Fruit fly (Drosophila melanogaster) whole organism, embryonic: Measurements from ENCODE around the gene wge.

Source experiments
- Atf-2 ChIP-seq: fragments of 200-800 bp; sonication (Bioruptor generic); optimal IDR thresholded peaks from 2 replicates; lab custom pipeline; 2016; ENCODE audit warnings: missing biosample characterization, missing genetic modification characterization
- Awh ChIP-seq: fragments of 200-800 bp; sonication (Bioruptor generic); IDR thresholded peaks from 2 replicates; pipeline ENCODE4, ENCODE4 v1.3.6; 2022; ENCODE audit warnings: missing biosample characterization, missing genetic modification characterization
- CG10274 ChIP-seq: fragments of 200-800 bp; sonication (Bioruptor generic); optimal IDR thresholded peaks from 3 replicates; lab custom pipeline; 2017; ENCODE audit warnings: missing biosample characterization, mild to moderate bottlenecking, missing genetic modification characterization
- CG10321 ChIP-seq: fragments of 200-800 bp; sonication (Bioruptor generic); IDR thresholded peaks from 2 replicates; pipeline ENCODE4 v1.3.6; 2022; ENCODE audit warnings: missing biosample characterization, missing genetic modification characterization
- CG10543 ChIP-seq: fragments of 200-800 bp; sonication (Bioruptor generic); optimal IDR thresholded peaks from 3 replicates; lab custom pipeline; 2017; ENCODE audit warnings: missing biosample characterization, mild to moderate bottlenecking, missing genetic modification characterization, moderate library complexity
- CG11695 ChIP-seq: fragments of 200-800 bp; sonication (Bioruptor generic); IDR thresholded peaks from 3 replicates; pipeline ENCODE4 v1.3.6; 2022; ENCODE audit warnings: missing biosample characterization, missing genetic modification characterization
- CG1233 ChIP-seq: fragments of 200-800 bp; sonication (Bioruptor generic); optimal IDR thresholded peaks from 4 replicates; lab custom pipeline; 2018; ENCODE audit warnings: missing biosample characterization, mild to moderate bottlenecking, missing genetic modification characterization
- CG13287 ChIP-seq: fragments of 200-800 bp; sonication (Bioruptor generic); IDR thresholded peaks from 2 replicates; pipeline ENCODE4 v1.3.6; 2022; ENCODE audit warnings: missing biosample characterization, missing genetic modification characterization; ENCODE audit not compliant: partially characterized antibody
- CG13775 ChIP-seq: fragments of 200-800 bp; sonication (Bioruptor generic); optimal IDR thresholded peaks from 3 replicates; lab custom pipeline; 2017; ENCODE audit warnings: missing biosample characterization, mild to moderate bottlenecking, missing genetic modification characterization
- CG15601 ChIP-seq: fragments of 200-800 bp; sonication (Bioruptor generic); optimal IDR thresholded peaks from 3 replicates; lab custom pipeline; 2019; ENCODE audit warnings: missing biosample characterization, mild to moderate bottlenecking, missing genetic modification characterization, moderate library complexity
- CG1602 ChIP-seq: fragments of 200-800 bp; sonication (Bioruptor generic); optimal IDR thresholded peaks from 3 replicates; lab custom pipeline; 2016; ENCODE audit warnings: missing biosample characterization, missing genetic modification characterization
- CG16779 ChIP-seq: fragments of 200-800 bp; sonication (Bioruptor generic); IDR thresholded peaks from 2 replicates; pipeline ENCODE4 v1.3.6; 2022; ENCODE audit warnings: missing biosample characterization, missing genetic modification characterization
- CG31224 ChIP-seq: fragments of 200-800 bp; sonication (Bioruptor generic); IDR thresholded peaks from 2 replicates; pipeline ENCODE4 v1.3.6; 2022; ENCODE audit warnings: missing biosample characterization, missing genetic modification characterization
- CG31365 ChIP-seq: fragments of 200-800 bp; sonication (Bioruptor generic); optimal IDR thresholded peaks from 2 replicates; lab custom pipeline; 2018; ENCODE audit warnings: missing biosample characterization, mild to moderate bottlenecking, missing genetic modification characterization
- CG3995 ChIP-seq: fragments of 200-800 bp; sonication (Bioruptor generic); optimal IDR thresholded peaks from 3 replicates; lab custom pipeline; 2016; ENCODE audit warnings: missing biosample characterization, missing genetic modification characterization
- CG4360 ChIP-seq: fragments of 200-800 bp; sonication (Bioruptor generic); IDR thresholded peaks from 2 replicates; pipeline ENCODE4 v1.3.6; 2022; ENCODE audit warnings: missing biosample characterization, missing genetic modification characterization
- CG4404 ChIP-seq: fragments of 200-800 bp; sonication (Bioruptor generic); IDR thresholded peaks from 2 replicates; pipeline ENCODE4 v1.3.6; 2022; ENCODE audit warnings: missing biosample characterization, missing genetic modification characterization
- CG8359 ChIP-seq: fragments of 200-800 bp; sonication (Bioruptor generic); optimal IDR thresholded peaks from 2 replicates; lab custom pipeline; 2017; ENCODE audit warnings: missing biosample characterization, mild to moderate bottlenecking, missing genetic modification characterization, borderline replicate concordance
- CG9817 ChIP-seq: fragments of 200-800 bp; sonication (Bioruptor generic); optimal IDR thresholded peaks from 2 replicates; lab custom pipeline; 2018; ENCODE audit warnings: missing biosample characterization, mild to moderate bottlenecking, missing genetic modification characterization, moderate library complexity
- Dfd ChIP-seq, 2 experiments: fragments of >200 bp; optimal IDR thresholded peaks; 2 replicates each; lab custom pipeline; 2017; ENCODE audit warnings: missing biosample characterization in 2 of 2, missing genetic modification characterization in 2 of 2
- Dref ChIP-seq: fragments of 200-800 bp; sonication (Bioruptor generic); IDR thresholded peaks from 2 replicates; pipeline ENCODE4 v1.3.6; 2022; ENCODE audit warnings: missing biosample characterization, missing genetic modification characterization
- ERR ChIP-seq: fragments of 200-800 bp; sonication (Bioruptor generic); optimal IDR thresholded peaks from 2 replicates; lab custom pipeline; 2016; ENCODE audit warnings: missing biosample characterization, missing genetic modification characterization
- Eip74EF ChIP-seq, 2 experiments: fragments of 200-800 bp in 1 of 2; fragments of >200 bp in 1 of 2; sonication (Bioruptor generic) in 1 of 2; optimal IDR thresholded peaks; 2 replicates each; lab custom pipeline; 2017 to 2019; ENCODE audit warnings: missing biosample characterization in 2 of 2, missing genetic modification characterization in 2 of 2, mild to moderate bottlenecking in 1 of 2, moderate library complexity in 1 of 2
- Elba2 ChIP-seq: fragments of 200-800 bp; sonication (Bioruptor generic); optimal IDR thresholded peaks from 3 replicates; lab custom pipeline; 2016; ENCODE audit warnings: missing biosample characterization, missing genetic modification characterization
- Gsc ChIP-seq: fragments of 200-800 bp; sonication (Bioruptor generic); IDR thresholded peaks from 2 replicates; pipeline ENCODE4 v1.3.6; 2022; ENCODE audit warnings: missing biosample characterization, missing genetic modification characterization
- Lpt ChIP-seq: fragments of >200 bp; optimal IDR thresholded peaks from 2 replicates; lab custom pipeline; 2018; ENCODE audit warnings: missing biosample characterization, missing genetic modification characterization
- Med ChIP-seq: fragments of 200-800 bp; sonication (Bioruptor generic); peaks from one replicate; lab custom pipeline; 2016; ENCODE audit warnings: missing biosample characterization, missing genetic modification characterization, mild to moderate bottlenecking, inconsistent platforms, moderate library complexity
- Myb ChIP-seq: fragments of 200-800 bp; sonication (Bioruptor generic); optimal IDR thresholded peaks from 2 replicates; lab custom pipeline; 2016; ENCODE audit warnings: missing biosample characterization, missing genetic modification characterization
- Six4 ChIP-seq: fragments of 200-800 bp; sonication (Bioruptor generic); optimal IDR thresholded peaks from 2 replicates; lab custom pipeline; 2016; ENCODE audit warnings: missing biosample characterization, missing genetic modification characterization
- TFAM ChIP-seq: fragments of 200-800 bp; sonication (Bioruptor generic); optimal IDR thresholded peaks from 2 replicates; lab custom pipeline; 2017; ENCODE audit warnings: missing biosample characterization, missing genetic modification characterization, inconsistent platforms
- Xbp1 ChIP-seq: fragments of 200-800 bp; sonication (Bioruptor generic); optimal IDR thresholded peaks from 3 replicates; lab custom pipeline; 2016; ENCODE audit warnings: missing biosample characterization, mild to moderate bottlenecking, missing genetic modification characterization
- ab ChIP-seq: fragments of 200-800 bp; sonication (Bioruptor generic); optimal IDR thresholded peaks from 2 replicates; lab custom pipeline; 2016; ENCODE audit warnings: missing biosample characterization, missing genetic modification characterization
- abd-A ChIP-seq: fragments of 200-800 bp; sonication (Bioruptor generic); optimal IDR thresholded peaks from 3 replicates; lab custom pipeline; 2019; ENCODE audit warnings: missing biosample characterization, mild to moderate bottlenecking, missing genetic modification characterization, moderate library complexity
- amos ChIP-seq: fragments of 200-800 bp; sonication (Bioruptor generic); IDR thresholded peaks from 2 replicates; pipeline ENCODE4 v1.3.6; 2022; ENCODE audit warnings: missing biosample characterization, missing genetic modification characterization; ENCODE audit not compliant: partially characterized antibody
- ato ChIP-seq: fragments of 200-800 bp; sonication (Bioruptor generic); IDR thresholded peaks from 2 replicates; pipeline ENCODE4 v1.3.6; 2022; ENCODE audit warnings: missing biosample characterization, missing genetic modification characterization; ENCODE audit not compliant: partially characterized antibody
- chif ChIP-seq, 2 experiments: fragments of 200-800 bp; sonication (Bioruptor generic); optimal IDR thresholded peaks; 3 replicates each; lab custom pipeline; 2016; ENCODE audit warnings: missing biosample characterization in 2 of 2, missing genetic modification characterization in 2 of 2
- chm ChIP-seq: fragments of 200-800 bp; sonication (Bioruptor generic); IDR thresholded peaks from 2 replicates; pipeline ENCODE4 v1.3.6; 2022; ENCODE audit warnings: missing biosample characterization, missing genetic modification characterization
- chn ChIP-seq: fragments of 200-800 bp; sonication (Bioruptor generic); optimal IDR thresholded peaks from 2 replicates; lab custom pipeline; 2016; ENCODE audit warnings: missing biosample characterization, missing genetic modification characterization
- crp ChIP-seq, 2 experiments: fragments of 200-800 bp; sonication (Bioruptor generic); optimal IDR thresholded peaks; 2 replicates in 1 of 2; 3 replicates in 1 of 2; lab custom pipeline; 2017; ENCODE audit warnings: missing biosample characterization in 2 of 2, missing genetic modification characterization in 2 of 2, mild to moderate bottlenecking in 1 of 2, moderate library complexity in 1 of 2
- gcm2 ChIP-seq: fragments of 200-800 bp; sonication (Bioruptor generic); optimal IDR thresholded peaks from 2 replicates; lab custom pipeline; 2016; ENCODE audit warnings: missing biosample characterization, missing genetic modification characterization
- h ChIP-seq: fragments of >200 bp; optimal IDR thresholded peaks from 2 replicates; lab custom pipeline; 2017
- ind ChIP-seq: fragments of 200-800 bp; sonication (Bioruptor generic); optimal IDR thresholded peaks from 3 replicates; lab custom pipeline; 2016; ENCODE audit warnings: missing biosample characterization, missing genetic modification characterization
- insv ChIP-seq, 2 experiments: fragments of 200-800 bp; sonication (Bioruptor generic); optimal IDR thresholded peaks; 3 replicates each; lab custom pipeline; 2016 to 2018; ENCODE audit warnings: missing biosample characterization in 2 of 2, missing genetic modification characterization in 2 of 2
- jing ChIP-seq: fragments of 200-800 bp; sonication (Bioruptor generic); optimal IDR thresholded peaks from 2 replicates; lab custom pipeline; 2018; ENCODE audit warnings: missing biosample characterization, mild to moderate bottlenecking, missing genetic modification characterization
- knrl ChIP-seq: fragments of 200-800 bp; sonication (Bioruptor generic); IDR thresholded peaks from 3 replicates; pipeline ENCODE4 v1.3.6; 2022; ENCODE audit warnings: missing biosample characterization, missing genetic modification characterization; ENCODE audit not compliant: partially characterized antibody
- mld ChIP-seq: fragments of 200-800 bp; sonication (Bioruptor generic); IDR thresholded peaks from 3 replicates; pipeline ENCODE4 v1.3.6; 2022; ENCODE audit warnings: missing biosample characterization, missing genetic modification characterization; ENCODE audit not compliant: partially characterized antibody
- oc ChIP-seq: fragments of 200-800 bp; sonication (Bioruptor generic); optimal IDR thresholded peaks from 2 replicates; lab custom pipeline; 2018; ENCODE audit warnings: missing biosample characterization, mild to moderate bottlenecking, missing genetic modification characterization, moderate library complexity
- org-1 ChIP-seq: fragments of 200-800 bp; sonication (Bioruptor generic); optimal IDR thresholded peaks from 2 replicates; lab custom pipeline; 2017; ENCODE audit warnings: missing biosample characterization, missing genetic modification characterization
- phol ChIP-seq: fragments of 200-800 bp; sonication (Bioruptor generic); optimal IDR thresholded peaks from 3 replicates; lab custom pipeline; 2018; ENCODE audit warnings: missing biosample characterization, mild to moderate bottlenecking, missing genetic modification characterization, moderate library complexity
- pita ChIP-seq: fragments of 200-800 bp; sonication (Bioruptor generic); optimal IDR thresholded peaks from 2 replicates; lab custom pipeline; 2017; ENCODE audit warnings: missing biosample characterization, mild to moderate bottlenecking, missing genetic modification characterization
- ranshi ChIP-seq: fragments of 200-800 bp; sonication (Bioruptor generic); IDR thresholded peaks from 2 replicates; pipeline ENCODE4 v1.3.6; 2022; ENCODE audit warnings: missing biosample characterization, missing genetic modification characterization

Gene wge

dm6 chr3R:22690311-22690710 lies 30.6 kb downstream of the wge start, which contains the start of the genes wfs1 and Nup133 (continued):
- TF ChIP-seq Gsc (GFP tag; lab: Robert Waterston, UW) (no peak), Dfd (GFP tag; optimal IDR thresholded peaks at IDR 0.05; lab: Kevin White, UChicago) (no peak), Atf-2 (GFP tag; lab: Kevin White, UChicago) (no peak), ato (GFP tag; lab: Robert Waterston, UW) (peak; percentile 55; the same call in 1 of the 2 replicates), chn (GFP tag; lab: Kevin White, UChicago) (peak; percentile 9), CG31224 (GFP tag; lab: Robert Waterston, UW) (peak; percentile 18; the same call in 1 of the 2 replicates), Dref (peak; percentile 80), Lpt (GFP tag; lab: Kevin White, UChicago) (no peak), mld (GFP tag; lab: Robert Waterston, UW) (peak; percentile 27; the same call in 1 of the 3 replicates), CG13775 (GFP tag; lab: Kevin White, UChicago) (peak; percentile 84), ERR (no peak), CG1602 (GFP tag; lab: Kevin White, UChicago) (peak; percentile 78), TFAM (GFP tag; lab: Kevin White, UChicago) (no peak), CG11695 (GFP tag; lab: Robert Waterston, UW) (peak; percentile 75; the same call in 2 of the 3 replicates), chm (GFP tag; lab: Robert Waterston, UW) (peak; percentile 46; the same call in 1 of the 2 replicates), CG4404 (GFP tag; lab: Robert Waterston, UW) (no peak), Med (GFP tag; lab: Kevin White, UChicago) (no peak), CG3995 (peak; percentile 97), CG1233 (peak; percentile 69), Xbp1 (GFP tag; lab: Kevin White, UChicago) (peak; percentile 72), knrl (GFP tag; lab: Robert Waterston, UW) (peak; percentile 90), ranshi (GFP tag; lab: Robert Waterston, UW) (peak; percentile 52; the same call in 1 of the 2 replicates), crp (GFP tag; optimal IDR thresholded peaks at IDR 0.05; lab: Kevin White, UChicago) (peak in 1 of 2 experiments; percentile 52), oc (tag; lab: Kevin White, UChicago) (no peak), CG10321 (GFP tag; lab: Robert Waterston, UW) (no peak), h (lab: Kevin White, UChicago) (no peak), pita (no peak), CG15601 (tag; lab: Kevin White, UChicago) (peak; percentile 86), Myb (GFP tag; lab: Kevin White, UChicago) (peak; percentile 18), Awh (GFP tag; lab: Robert Waterston, UW) (no peak), jing (GFP tag; lab: Kevin White, UChicago) (no peak), chif (GFP tag; optimal IDR thresholded peaks at IDR 0.05; lab: Kevin White, UChicago) (no peak), ab (GFP tag; lab: Kevin White, UChicago) (no peak), phol (peak; percentile 87), CG4360 (GFP tag; lab: Robert Waterston, UW) (no peak), Eip74EF (GFP tag; optimal IDR thresholded peaks at IDR 0.05; lab: Kevin White, UChicago) (no peak), CG10543 (GFP tag; lab: Kevin White, UChicago) (no peak), CG31365 (tag; lab: Kevin White, UChicago) (no peak), Six4 (GFP tag; lab: Kevin White, UChicago) (peak; percentile 60), org-1 (GFP tag; lab: Kevin White, UChicago) (peak; percentile 15), CG13287 (peak; percentile 97), ind (GFP tag; lab: Kevin White, UChicago) (peak; percentile 72), CG8359 (GFP tag; lab: Kevin White, UChicago) (peak; percentile 29), CG16779 (GFP tag; lab: Robert Waterston, UW) (no peak), abd-A (tag; lab: Kevin White, UChicago) (no peak), CG9817 (peak; percentile 76), CG10274 (no peak), Elba2 (GFP tag; lab: Kevin White, UChicago) (peak; percentile 12), insv (GFP tag; optimal IDR thresholded peaks at IDR 0.05; lab: Kevin White, UChicago) (peak in 1 of 2 experiments; percentile 14), amos (GFP tag; lab: Robert Waterston, UW) (peak; percentile 74), gcm2 (GFP tag; lab: Kevin White, UChicago) (no peak)
